Worm (Caenorhabditis elegans) whole organism, dauer: ENCODE results near the gene K02F6.3.
"Not testable (repeated sequence)": the region's sequence is repeated elsewhere in the genome, so short reads cannot be mapped to it uniquely, and the experiment has no call there.

Experiments
- unc-62 ChIP-seq: sonication (generic microtip); optimal IDR thresholded peaks from 2 replicates; lab custom pipeline; 2017; ENCODE audit warnings: missing biosample characterization, missing genetic modification reagents, missing genetic modification characterization

The K02F6.3 gene

DNA sequence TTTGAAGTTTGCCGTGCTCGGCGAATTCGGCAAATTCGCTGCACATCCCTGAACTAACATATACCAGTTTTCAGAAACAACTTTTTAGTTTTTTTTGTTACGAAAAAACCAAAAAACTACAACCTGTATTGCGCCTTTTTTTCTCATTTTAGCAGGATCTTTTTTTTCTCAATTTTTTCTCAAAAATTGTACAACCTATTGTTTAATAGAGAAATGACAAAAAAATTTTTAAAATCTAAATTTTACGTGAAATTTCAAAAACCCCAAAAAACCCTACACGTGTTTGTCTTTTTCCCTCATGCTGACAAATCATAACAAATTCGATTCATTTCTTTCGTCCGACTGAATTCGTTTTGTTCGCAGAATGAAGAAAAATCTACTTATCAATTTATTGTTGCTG is at the start of gene K02F6.3:
TSS of gene K02F6.3 (plus strand) at position 301 of the 400 bp plus-strand sequence.
- no peak for TF ChIP-seq unc-62

DNA sequence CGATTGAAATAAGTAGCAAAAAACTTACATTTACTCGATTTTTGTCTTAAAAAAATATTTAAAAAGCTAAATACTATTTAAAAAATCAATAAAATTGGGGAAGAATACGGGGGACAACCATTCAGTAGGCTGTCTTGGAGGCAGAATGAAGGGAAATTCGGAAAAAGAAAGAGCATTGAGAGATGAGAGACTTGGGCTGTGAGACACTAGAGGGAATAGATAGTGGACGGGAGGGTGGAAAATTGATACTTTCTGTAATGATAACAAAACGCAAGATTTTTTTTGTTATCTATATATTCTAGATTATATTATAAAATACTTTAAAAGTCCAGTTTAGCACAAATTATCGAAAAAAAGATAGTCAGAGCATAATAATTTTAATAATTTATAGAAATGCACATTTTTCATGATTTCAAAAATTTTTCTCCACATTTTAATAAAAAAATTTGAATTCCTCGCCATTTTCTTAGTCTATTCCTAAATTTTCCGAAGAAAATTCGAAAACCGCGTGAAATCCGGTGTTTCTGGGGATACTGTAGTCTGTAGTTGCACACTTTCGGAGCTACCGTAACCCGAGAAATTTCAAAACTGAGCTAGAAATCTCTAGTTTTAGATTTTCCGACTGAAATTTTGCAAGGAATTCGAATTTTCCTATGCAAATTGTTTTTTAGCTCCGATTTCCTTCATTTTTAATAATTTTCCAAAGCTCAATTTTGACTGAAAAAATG is 42.2 kb upstream of the K02F6.3 start:
- no peak for TF ChIP-seq unc-62

DNA sequence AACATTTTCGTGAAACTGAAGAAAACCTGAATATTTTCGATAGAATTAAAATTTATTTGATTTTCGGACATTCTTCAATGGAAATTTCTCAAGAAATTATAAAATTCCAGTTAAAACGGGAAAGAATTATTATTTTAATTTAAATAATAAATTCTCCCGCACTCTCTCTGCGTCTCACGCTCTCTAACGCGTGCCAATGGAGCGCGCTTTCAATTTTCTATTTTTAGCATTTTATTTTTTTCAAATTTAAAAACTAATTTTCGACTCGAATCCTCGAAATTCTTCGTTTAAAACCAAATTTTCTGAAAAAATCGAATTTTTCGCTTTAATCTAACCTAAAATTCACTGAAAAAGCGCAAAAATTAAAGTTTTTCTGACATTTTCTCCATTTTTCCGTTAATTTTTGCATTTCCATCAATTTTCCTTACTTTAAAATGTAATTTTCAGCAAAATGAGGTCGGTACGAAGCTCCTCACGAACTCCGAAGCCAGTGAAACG is 41.5 kb upstream of the K02F6.3 start, which contains the start of gene gbas-1:
TSS of gene gbas-1 (plus strand) at position 448 of the 498 bp plus-strand sequence.
- no peak for TF ChIP-seq unc-62

DNA sequence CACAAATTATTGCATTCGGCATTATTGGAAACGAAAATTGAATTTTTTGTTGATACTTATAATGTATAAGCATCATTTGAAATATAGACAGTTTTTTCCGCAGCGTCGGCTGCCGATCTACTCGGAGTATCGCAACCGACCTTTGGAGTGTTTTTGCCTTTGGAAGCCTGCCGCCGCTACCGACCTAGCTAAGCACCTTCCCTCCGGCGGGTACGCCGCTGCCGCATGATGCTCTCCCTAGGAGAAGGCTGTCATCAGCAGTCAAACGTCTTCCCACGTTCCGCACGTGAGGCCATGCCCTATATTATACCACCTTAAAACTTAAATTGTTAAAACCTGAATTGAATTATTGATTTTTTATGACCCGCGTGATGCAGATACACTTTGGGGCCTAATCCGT is 27.5 kb upstream of the K02F6.3 start:
- TF ChIP-seq unc-62 = no peak

DNA sequence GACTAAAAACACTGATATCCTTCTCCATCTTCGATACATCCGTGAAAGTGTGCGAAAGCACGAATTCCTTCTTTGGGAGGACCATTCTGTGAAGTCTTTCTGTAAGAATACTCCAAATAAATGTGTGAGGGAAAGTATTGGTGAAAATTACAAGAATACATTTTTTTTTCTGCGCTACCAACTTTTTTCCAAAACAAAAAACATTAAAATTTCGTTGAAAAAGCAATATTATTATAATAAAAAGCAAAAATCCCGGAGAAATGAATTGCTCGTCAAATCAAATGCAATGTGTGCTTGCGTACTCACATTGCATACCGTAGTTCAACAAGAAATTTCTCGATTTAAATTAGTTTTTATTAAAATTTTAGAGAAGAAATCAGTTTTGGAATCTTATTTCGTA is 24.1 kb upstream of the K02F6.3 start, which contains the start of gene bath-13:
TSS of gene bath-13 (minus strand) at position 101 of the 400 bp plus-strand sequence.
- no peak for TF ChIP-seq unc-62

DNA sequence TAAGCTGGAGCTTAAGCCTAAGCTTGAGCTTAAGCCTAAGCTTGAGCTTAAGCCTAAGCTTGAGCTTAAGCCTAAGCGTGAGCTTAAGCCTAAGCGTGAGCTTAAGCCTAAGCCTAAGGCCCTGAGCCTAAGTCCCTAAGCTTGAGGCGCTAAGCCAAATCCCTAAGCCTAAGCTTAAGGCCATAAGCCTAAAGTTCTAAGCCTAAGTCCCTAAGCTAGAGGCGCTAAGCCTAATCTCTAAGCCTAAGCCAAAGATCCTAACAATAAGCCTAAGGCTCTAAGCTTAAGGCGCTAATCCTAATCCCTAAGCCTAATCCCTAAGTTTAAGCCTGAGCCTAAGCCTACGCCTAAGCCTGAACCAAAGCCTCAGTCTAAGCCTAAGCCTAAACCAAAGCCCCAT is 20.4 kb upstream of the K02F6.3 start:
- TF ChIP-seq unc-62 = no peak

DNA sequence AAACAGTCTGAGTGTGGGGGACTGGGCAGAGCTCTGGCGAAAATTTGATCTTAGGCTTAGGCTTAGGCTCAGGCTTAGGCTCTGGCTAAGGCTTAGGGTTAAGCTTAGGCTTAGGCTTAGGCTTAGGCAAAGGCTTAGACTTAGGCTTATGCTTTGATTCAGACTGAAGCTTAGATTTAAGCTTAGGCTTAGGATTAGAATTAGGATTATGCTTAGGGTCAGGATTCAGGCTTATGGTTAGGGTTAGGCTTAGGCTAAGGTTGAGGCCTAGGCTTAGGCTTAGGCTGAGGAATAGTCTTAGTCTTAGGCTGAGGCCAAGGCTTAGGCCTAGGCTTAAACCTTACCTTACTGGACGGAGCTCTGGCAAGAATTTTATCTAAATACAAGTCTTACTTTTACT is 19.1 kb upstream of the K02F6.3 start:
- TF ChIP-seq unc-62 = no peak

DNA sequence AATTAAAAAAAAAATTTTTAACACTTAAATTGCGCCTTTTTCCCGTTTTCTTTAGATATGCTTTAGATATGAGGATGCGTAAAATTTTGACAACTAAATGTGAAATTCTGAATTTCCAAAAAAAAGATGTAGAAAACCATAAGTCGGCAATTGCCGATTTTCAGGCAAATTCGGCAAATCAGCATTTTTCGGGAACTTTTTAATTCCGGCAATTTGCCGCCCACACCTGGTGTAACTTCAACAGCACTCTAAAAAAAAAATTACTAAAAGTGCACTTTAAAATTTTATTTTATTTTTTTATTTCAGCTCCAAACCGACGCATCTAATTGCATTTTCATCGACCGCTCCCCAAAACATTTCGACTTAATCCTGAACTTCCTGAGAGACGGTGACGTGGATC is 15.5 kb upstream of the K02F6.3 start, which contains the start of gene K02F6.6:
TSS of gene K02F6.6 (plus strand) at position 301 of the 400 bp plus-strand sequence.
- no peak for TF ChIP-seq unc-62

DNA sequence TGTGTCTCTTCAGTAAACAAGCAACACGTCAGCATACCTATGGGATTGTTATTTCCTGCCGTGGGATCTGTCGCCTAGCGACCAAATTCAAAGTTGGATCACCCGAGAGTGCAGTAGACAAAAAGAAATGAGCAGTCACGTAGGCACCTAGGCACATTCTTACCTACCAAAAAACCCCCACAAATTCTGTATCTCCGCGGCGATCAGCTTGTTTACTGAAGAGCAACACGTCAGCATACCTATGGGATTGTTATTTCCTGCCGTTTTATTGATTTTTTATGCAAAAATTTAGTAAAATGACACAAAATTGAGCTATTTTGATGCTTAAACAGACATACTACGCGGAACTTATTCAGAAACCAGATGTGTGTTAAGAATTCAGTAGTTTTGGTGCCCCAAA is 11.6 kb upstream of the K02F6.3 start, which contains the start of gene K02F6.5:
TSS of gene K02F6.5 (plus strand) at position 301 of the 400 bp plus-strand sequence.
- not testable (repeated sequence) for TF ChIP-seq unc-62

DNA sequence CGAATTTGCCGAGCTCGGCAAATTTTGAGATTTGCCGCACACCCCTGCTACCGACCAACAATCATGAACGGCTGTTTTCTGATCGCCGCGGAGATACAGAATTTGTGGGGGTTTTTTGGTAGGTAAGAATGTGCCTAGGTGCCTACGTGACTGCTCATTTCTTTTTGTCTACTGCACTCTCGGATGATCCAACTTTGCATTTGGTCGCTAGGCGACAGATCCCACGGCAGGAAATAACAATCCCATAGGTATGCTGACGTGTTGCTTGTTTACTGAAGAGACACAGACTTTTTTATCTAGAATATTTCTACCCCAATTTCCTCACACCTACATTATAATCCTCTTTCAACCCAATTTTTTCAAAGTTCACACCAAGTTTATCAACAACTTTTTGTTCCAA is 11.1 kb upstream of the K02F6.3 start, which contains the start of gene K02F6.8:
TSS of gene K02F6.8 (minus strand) at position 101 of the 400 bp plus-strand sequence.
- not testable (repeated sequence) for TF ChIP-seq unc-62

DNA sequence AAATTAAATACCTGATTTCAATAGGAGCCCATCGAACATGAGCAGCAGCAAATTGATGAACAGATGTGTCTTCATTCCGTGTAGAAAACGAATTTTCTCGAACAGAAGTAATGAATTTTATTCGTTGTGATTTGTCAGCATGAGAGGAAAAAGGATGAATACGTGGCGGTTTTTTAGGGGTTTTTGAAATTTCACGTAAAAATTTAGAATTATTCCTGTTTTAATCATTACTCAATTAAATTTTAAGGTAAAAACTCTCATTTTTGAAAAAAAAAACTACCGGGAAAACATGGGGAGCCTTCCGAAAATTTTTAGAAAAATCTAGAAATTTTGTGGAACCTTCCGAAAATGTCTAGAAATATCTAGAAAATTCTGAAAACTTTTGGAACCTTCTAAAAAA is 8.3 kb upstream of the K02F6.3 start, which contains the start of gene K02F6.7:
TSS of gene K02F6.7 (minus strand) at position 101 of the 400 bp plus-strand sequence.
- no peak for TF ChIP-seq unc-62

DNA sequence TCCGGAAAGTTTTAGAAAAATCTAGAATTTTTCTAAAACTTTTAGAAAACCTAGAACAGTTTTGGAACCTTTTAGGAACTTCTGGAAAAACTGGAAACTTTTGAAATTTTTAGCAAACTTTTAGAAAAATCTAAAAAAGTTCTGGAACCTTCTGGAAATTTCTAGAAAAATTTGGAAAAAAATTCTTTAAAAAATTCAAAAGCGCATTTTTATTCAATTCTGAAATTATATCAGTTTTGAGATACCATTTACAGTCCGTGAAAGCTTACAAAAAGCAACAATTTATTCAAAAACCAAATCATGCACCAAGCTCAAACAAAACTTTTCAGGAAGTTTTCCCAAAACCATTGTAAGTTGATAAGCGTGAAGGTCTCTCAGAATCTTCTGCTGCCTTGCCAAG is 7.8 kb upstream of the K02F6.3 start, which contains the start of gene K02F6.4:
TSS of gene K02F6.4 (plus strand) at position 301 of the 400 bp plus-strand sequence.
- no peak for TF ChIP-seq unc-62

DNA sequence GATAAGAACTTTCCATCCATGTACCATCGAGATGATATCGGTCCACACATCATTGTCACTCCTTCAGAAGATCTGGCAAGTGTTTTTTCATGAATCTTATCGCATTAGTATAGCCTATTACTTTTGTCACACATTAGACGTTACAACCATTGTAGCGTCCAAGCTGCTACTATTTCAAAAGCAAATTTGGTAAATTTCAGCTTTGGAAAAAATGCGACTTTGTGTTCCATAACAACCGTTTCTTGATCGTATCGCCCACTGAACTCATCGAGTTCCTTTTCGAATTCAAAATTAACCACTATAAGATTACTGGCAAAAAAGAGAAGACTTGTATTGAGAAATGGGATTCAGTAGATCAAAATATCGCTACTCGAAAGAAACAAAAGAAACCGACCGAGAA is 7.0 kb downstream of the K02F6.3 start:
- no peak for TF ChIP-seq unc-62

DNA sequence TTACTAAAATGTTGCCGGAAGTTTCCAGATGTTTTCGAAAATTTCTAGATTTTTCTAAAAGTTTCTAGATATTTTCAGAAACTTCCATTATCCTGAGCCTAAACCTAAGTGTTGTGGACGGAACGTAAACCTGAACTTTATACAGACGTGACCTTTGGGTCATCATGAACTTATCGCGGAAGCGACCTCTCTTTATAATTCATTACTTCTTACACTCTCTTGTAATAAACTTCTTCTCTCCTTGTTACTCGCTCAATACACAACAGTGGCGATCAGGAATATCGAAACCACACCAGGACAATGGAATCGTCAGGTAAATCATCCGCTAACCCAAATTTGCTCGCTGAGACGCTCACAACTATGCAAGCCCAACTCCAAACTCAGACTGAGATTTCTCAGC is 7.6 kb downstream of the K02F6.3 start, which contains the start of gene K02F6.1:
TSS of gene K02F6.1 (plus strand) at position 301 of the 400 bp plus-strand sequence.
- not testable (repeated sequence) for TF ChIP-seq unc-62

DNA sequence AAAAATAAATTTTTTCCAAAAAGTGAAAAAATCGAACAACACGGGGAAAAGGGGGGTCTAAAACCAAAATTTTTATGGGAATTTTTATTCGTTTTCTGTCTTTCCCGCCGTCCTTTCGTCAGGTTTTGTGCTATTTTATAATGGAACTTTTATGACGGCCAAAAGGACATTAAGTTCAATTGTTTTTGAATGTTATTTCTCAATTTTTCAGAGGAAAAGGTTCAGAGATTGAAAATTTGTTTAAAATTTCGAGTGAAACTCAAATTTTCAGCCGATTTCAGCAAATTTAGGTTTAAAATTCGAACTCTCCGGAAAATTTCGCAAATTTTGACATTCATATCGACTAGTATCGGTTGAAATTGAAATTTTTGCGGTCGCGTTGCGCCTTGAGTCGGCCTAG is 17.9 kb downstream of the K02F6.3 start, which contains the start of gene nep-18:
TSS of gene nep-18 (minus strand) at position 101 of the 400 bp plus-strand sequence.
- TF ChIP-seq unc-62 = no peak

DNA sequence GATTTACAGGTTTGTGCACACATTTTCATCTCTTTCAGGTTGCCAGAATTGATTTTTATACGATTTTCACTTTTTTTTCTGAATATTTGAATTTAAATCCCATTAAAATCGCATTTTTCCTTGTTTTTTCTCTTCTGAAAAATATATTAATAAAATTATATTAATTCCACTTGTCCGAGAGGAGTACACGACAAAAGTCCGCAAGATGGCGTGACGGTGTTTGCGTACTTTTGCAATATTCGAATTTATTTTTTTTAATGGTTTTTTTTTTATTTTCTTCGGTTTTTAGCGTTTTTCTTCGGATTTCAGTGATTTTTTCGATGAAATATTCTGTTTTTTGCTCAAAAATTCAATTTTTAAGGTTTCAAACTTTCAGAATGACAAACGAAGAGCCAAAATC is 18.9 kb downstream of the K02F6.3 start, which contains the start of gene usp-39:
TSS of gene usp-39 (plus strand) at position 377 of the 400 bp plus-strand sequence.
- TF ChIP-seq unc-62 = no peak

DNA sequence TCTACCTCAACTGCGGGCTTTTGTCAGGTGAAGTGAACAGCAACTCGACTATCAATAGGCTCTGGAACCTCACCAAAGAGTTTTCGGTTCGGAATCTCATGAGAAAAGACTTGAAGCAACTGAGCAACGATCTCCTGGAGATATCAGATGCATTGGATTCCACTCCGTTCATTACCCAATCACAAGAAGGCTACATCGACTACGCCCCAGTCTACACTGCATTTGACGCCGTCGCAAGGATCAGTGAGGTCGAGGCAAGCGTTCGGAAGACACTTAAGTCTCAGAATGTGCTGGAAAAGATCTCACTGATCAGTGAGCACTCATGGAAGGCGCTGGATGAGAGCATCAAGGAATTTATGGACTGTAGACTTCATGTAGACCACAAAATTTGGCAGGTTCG is 32.2 kb downstream of the K02F6.3 start:
- TF ChIP-seq unc-62 = no peak

DNA sequence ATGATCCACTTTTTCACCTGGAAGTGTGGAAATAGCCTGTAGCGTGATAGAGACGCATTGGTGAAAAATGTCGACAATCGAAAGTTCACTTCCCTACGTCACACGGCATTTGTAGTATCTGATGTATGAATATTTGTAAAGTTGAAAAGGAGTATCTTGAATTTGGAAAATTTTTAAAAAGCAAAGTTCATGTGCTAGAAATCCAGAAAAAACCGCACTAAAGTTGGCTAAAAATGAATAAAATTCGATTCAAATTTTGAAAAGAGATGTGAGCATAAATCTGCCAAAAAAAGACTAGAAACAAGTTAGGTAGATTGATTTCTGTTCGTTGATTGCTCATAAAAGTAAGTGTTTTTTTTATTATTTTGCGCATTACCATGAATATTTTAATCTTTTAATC is 37.0 kb downstream of the K02F6.3 start, which contains the start of gene sri-74:
TSS of gene sri-74 (minus strand) at position 101 of the 400 bp plus-strand sequence.
- no peak for TF ChIP-seq unc-62
